Worm (Caenorhabditis elegans) whole organism, young adult: ENCODE results near the gene C38H2.3.

Experiments used
- B0261.1 ChIP-seq: sonication (generic microtip); optimal IDR thresholded peaks from 2 replicates; lab custom pipeline; 2016; ENCODE audit warnings: mild to moderate bottlenecking, missing genetic modification characterization, moderate library complexity, missing compliant biosample characterization
- F10E7.11 ChIP-seq: sonication (generic microtip); optimal IDR thresholded peaks from 2 replicates; lab custom pipeline; 2017; ENCODE audit warnings: mild to moderate bottlenecking, missing genetic modification characterization, moderate library complexity, missing compliant biosample characterization
- F22D6.2 ChIP-seq: sonication (generic microtip); optimal IDR thresholded peaks from 2 replicates; lab custom pipeline; 2016; ENCODE audit warnings: mild to moderate bottlenecking, missing genetic modification characterization, missing compliant biosample characterization
- F37B4.10 ChIP-seq: fragments of 200-800 bp; sonication (Bioruptor generic); IDR thresholded peaks from 2 replicates; pipeline ENCODE4 v1.3.6; 2022; ENCODE audit warnings: missing genetic modification characterization, missing compliant biosample characterization
- F39B2.1 ChIP-seq: fragments of 200-800 bp; sonication (Bioruptor generic); IDR thresholded peaks from 2 replicates; pipeline ENCODE4 v1.3.6; 2022; ENCODE audit warnings: missing genetic modification reagents, missing genetic modification characterization, missing compliant biosample characterization
- F49E8.2 ChIP-seq: sonication (generic microtip); optimal IDR thresholded peaks from 3 replicates; lab custom pipeline; 2017; ENCODE audit warnings: missing genetic modification characterization, mild to moderate bottlenecking, missing compliant biosample characterization, antibody characterized with exemption, moderate library complexity; ENCODE audit not compliant: insufficient read depth
- F57C9.4 ChIP-seq: sonication (generic microtip); optimal IDR thresholded peaks from 2 replicates; lab custom pipeline; 2017; ENCODE audit warnings: mild to moderate bottlenecking, missing genetic modification characterization, missing compliant biosample characterization
- K12H6.12 ChIP-seq: fragments of 200-800 bp; sonication (Bioruptor generic); optimal IDR thresholded peaks from 2 replicates; lab custom pipeline; 2018; ENCODE audit warnings: mild to moderate bottlenecking, missing genetic modification characterization, missing compliant biosample characterization
- T07F8.4 ChIP-seq: sonication (generic microtip); optimal IDR thresholded peaks from 2 replicates; lab custom pipeline; 2016; ENCODE audit warnings: mild to moderate bottlenecking, missing genetic modification characterization, moderate library complexity, missing compliant biosample characterization
- Y79H2A.3 ChIP-seq: fragments of 200-800 bp; sonication (Bioruptor generic); conservative IDR thresholded peaks from 2 replicates; pipeline ENCODE4 v1.3.6; 2022; ENCODE audit warnings: missing genetic modification reagents, missing genetic modification characterization, missing compliant biosample characterization
- atf-7 ChIP-seq: sonication (generic microtip); optimal IDR thresholded peaks from 2 replicates; lab custom pipeline; 2017; ENCODE audit warnings: mild to moderate bottlenecking, missing genetic modification characterization, missing compliant biosample characterization
- athp-1 ChIP-seq: sonication (generic microtip); optimal IDR thresholded peaks from 2 replicates; lab custom pipeline; 2017; ENCODE audit warnings: mild to moderate bottlenecking, missing genetic modification characterization, missing compliant biosample characterization
- cebp-1 ChIP-seq, 2 experiments: fragments of 200-800 bp in 1 of 2; sonication (Bioruptor generic) in 1 of 2; sonication (generic microtip) in 1 of 2; IDR thresholded peaks in 1 of 2; optimal IDR thresholded peaks in 1 of 2; 2 replicates each; pipeline versions ENCODE4 v1.3.6 to Lab custom; 2017 to 2022; ENCODE audit warnings: missing compliant biosample characterization in 2 of 2, missing genetic modification characterization in 2 of 2, mild to moderate bottlenecking in 1 of 2, missing genetic modification reagents in 1 of 2, moderate library complexity in 1 of 2
- ceh-100 ChIP-seq: fragments of 200-800 bp; sonication (Bioruptor generic); IDR thresholded peaks from 2 replicates; pipeline ENCODE4 v1.3.6; 2022; ENCODE audit warnings: missing genetic modification reagents, missing genetic modification characterization, missing compliant biosample characterization
- die-1 ChIP-seq: sonication (generic microtip); optimal IDR thresholded peaks from 2 replicates; lab custom pipeline; 2016; ENCODE audit warnings: missing genotype, mild to moderate bottlenecking, missing genetic modification characterization, missing compliant biosample characterization
- egl-44 ChIP-seq: fragments of 200-800 bp; sonication (Bioruptor generic); IDR thresholded peaks from 2 replicates; pipeline ENCODE4 v1.3.6; 2022; ENCODE audit warnings: missing genetic modification reagents, missing genetic modification characterization, missing compliant biosample characterization
- him-1 ChIP-seq: sonication (generic microtip); optimal IDR thresholded peaks from 2 replicates; lab custom pipeline; 2016; ENCODE audit warnings: missing genotype, missing genetic modification reagents, missing genetic modification characterization, missing compliant biosample characterization
- hlh-12 ChIP-seq: sonication (generic microtip); optimal IDR thresholded peaks from 2 replicates; lab custom pipeline; 2016; ENCODE audit warnings: missing genetic modification characterization, missing compliant biosample characterization
- hrde-1 ChIP-seq: sonication (generic microtip); optimal IDR thresholded peaks from 2 replicates; lab custom pipeline; 2016; ENCODE audit warnings: missing genetic modification characterization, mild to moderate bottlenecking, missing compliant biosample characterization, moderate library complexity, missing genotype, missing genetic modification reagents, borderline replicate concordance
- lin-26 ChIP-seq: fragments of 200-800 bp; sonication (Bioruptor generic); IDR thresholded peaks from 2 replicates; pipeline ENCODE4 v1.3.6; 2022; ENCODE audit warnings: missing genetic modification reagents, missing genetic modification characterization, missing compliant biosample characterization
- lir-1 ChIP-seq: fragments of 200-800 bp; sonication (Bioruptor generic); conservative IDR thresholded peaks from 2 replicates; pipeline ENCODE4 v1.3.6; 2022; ENCODE audit warnings: missing genetic modification reagents, missing genetic modification characterization, missing compliant biosample characterization
- lsl-1 ChIP-seq: fragments of 200-800 bp; sonication (Bioruptor generic); optimal IDR thresholded peaks from 2 replicates; lab custom pipeline; 2018; ENCODE audit warnings: mild to moderate bottlenecking, missing genetic modification characterization, moderate library complexity, missing compliant biosample characterization
- lsy-27 ChIP-seq: sonication (generic microtip); optimal IDR thresholded peaks from 2 replicates; lab custom pipeline; 2017; ENCODE audit warnings: missing genetic modification characterization, mild to moderate bottlenecking, missing compliant biosample characterization, antibody characterized with exemption, missing genotype, borderline replicate concordance; ENCODE audit not compliant: insufficient read depth
- madf-3 ChIP-seq: fragments of 200-800 bp; sonication (Bioruptor generic); IDR thresholded peaks from 2 replicates; pipeline ENCODE4 v1.3.6; 2022; ENCODE audit warnings: missing genetic modification reagents, missing genetic modification characterization, missing compliant biosample characterization
- madf-6 ChIP-seq: fragments of 200-800 bp; sonication (Bioruptor generic); IDR thresholded peaks from 2 replicates; pipeline ENCODE4 v1.3.6; 2022; ENCODE audit warnings: missing genetic modification reagents, missing genetic modification characterization, missing compliant biosample characterization
- nhr-27 ChIP-seq: fragments of 200-800 bp; sonication (Bioruptor generic); optimal IDR thresholded peaks from 2 replicates; lab custom pipeline; 2018; ENCODE audit warnings: mild to moderate bottlenecking, missing genetic modification characterization, moderate library complexity, missing compliant biosample characterization
- nhr-80 ChIP-seq: sonication (generic microtip); optimal IDR thresholded peaks from 2 replicates; lab custom pipeline; 2016; ENCODE audit warnings: missing genetic modification characterization, missing compliant biosample characterization
- rpc-1 ChIP-seq, 2 experiments: fragments of 150-350 bp in 1 of 2; sonication (generic microtip) in 1 of 2; optimal IDR thresholded peaks; 2 replicates each; lab custom pipeline; 2014 to 2018; ENCODE audit warnings: missing biosample characterization in 1 of 2, missing genetic modification characterization in 1 of 2, missing genetic modification reagents in 1 of 2, missing genotype in 1 of 2
- snpc-1.1 ChIP-seq: sonication (generic microtip); optimal IDR thresholded peaks from 2 replicates; lab custom pipeline; 2017; ENCODE audit warnings: missing genetic modification characterization, mild to moderate bottlenecking, missing compliant biosample characterization, antibody characterized with exemption, moderate library complexity, missing genotype, missing genetic modification reagents; ENCODE audit not compliant: insufficient read depth
- snpc-1.3 ChIP-seq: sonication (generic microtip); optimal IDR thresholded peaks from 2 replicates; lab custom pipeline; 2017; ENCODE audit warnings: missing genetic modification characterization, mild to moderate bottlenecking, missing compliant biosample characterization, antibody characterized with exemption, moderate library complexity, missing genotype, missing genetic modification reagents; ENCODE audit not compliant: insufficient read depth
- tbp1 ChIP-seq: fragments of 200-800 bp; sonication (Bioruptor generic); optimal IDR thresholded peaks from 2 replicates; lab custom pipeline; 2018; ENCODE audit warnings: mild to moderate bottlenecking, missing genetic modification characterization, missing compliant biosample characterization
- unc-130 ChIP-seq: sonication (generic microtip); optimal IDR thresholded peaks from 2 replicates; lab custom pipeline; 2016; ENCODE audit warnings: missing genetic modification reagents, missing genetic modification characterization, missing compliant biosample characterization
- zfh-2 ChIP-seq: fragments of 200-800 bp; sonication (Bioruptor generic); conservative IDR thresholded peaks from 2 replicates; pipeline ENCODE4 v1.3.6; 2022; ENCODE audit warnings: missing genetic modification reagents, missing genetic modification characterization, missing compliant biosample characterization
- ztf-18 ChIP-seq: sonication (generic microtip); optimal IDR thresholded peaks from 2 replicates; lab custom pipeline; 2016; ENCODE audit warnings: missing genotype, mild to moderate bottlenecking, missing genetic modification characterization, missing compliant biosample characterization
- ztf-26 ChIP-seq: sonication (generic microtip); optimal IDR thresholded peaks from 2 replicates; lab custom pipeline; 2017; ENCODE audit warnings: missing genetic modification characterization, missing compliant biosample characterization
- ztf-6 ChIP-seq: fragments of 200-800 bp; sonication (Bioruptor generic); IDR thresholded peaks from 2 replicates; pipeline ENCODE4 v1.3.6; 2022; ENCODE audit warnings: missing genetic modification reagents, missing genetic modification characterization, missing compliant biosample characterization

The C38H2.3 gene

DNA sequence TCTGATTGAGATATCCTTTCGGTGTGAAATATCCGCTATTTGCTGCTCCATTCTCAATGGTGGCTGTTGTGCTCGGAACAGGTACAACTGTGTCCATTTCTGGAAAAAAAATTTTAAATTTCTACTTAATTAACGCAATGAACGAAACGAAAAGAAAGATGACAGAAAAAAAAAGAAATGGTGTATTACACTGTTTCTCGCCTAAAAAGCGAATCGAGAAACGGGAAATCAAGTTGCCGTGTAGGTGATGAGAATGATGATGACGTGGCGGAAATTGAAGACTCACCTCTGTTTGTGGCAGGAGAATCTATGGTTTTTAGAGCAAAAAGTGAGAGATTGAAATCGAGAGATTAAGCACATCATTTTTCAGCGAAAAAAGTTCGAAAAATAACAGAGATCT, at the start of gene C38H2.3:
Gene C38H2.3, minus strand, starts transcription at position 101 of the 400 bp plus-strand sequence.
- TF ChIP-seq ztf-6 (GFP tag; lab: Robert Waterston, UW) (no peak), zfh-2 (no peak), ztf-18 (tag; lab: Kevin White, UChicago) (no peak), hrde-1 (tag; lab: Kevin White, UChicago) (no peak), T07F8.4 (no peak), F37B4.10 (GFP tag; lab: Robert Waterston, UW) (no peak), atf-7 (tag; lab: Kevin White, UChicago) (no peak), lir-1 (GFP tag; lab: Robert Waterston, UW) (no peak), snpc-1.1 (tag; lab: Kevin White, UChicago) (no peak), hlh-12 (tag; lab: Kevin White, UChicago) (no peak), F22D6.2 (tag; lab: Kevin White, UChicago) (no peak), K12H6.12 (tag; lab: Kevin White, UChicago) (no peak), F39B2.1 (GFP tag; lab: Robert Waterston, UW) (no peak)

DNA sequence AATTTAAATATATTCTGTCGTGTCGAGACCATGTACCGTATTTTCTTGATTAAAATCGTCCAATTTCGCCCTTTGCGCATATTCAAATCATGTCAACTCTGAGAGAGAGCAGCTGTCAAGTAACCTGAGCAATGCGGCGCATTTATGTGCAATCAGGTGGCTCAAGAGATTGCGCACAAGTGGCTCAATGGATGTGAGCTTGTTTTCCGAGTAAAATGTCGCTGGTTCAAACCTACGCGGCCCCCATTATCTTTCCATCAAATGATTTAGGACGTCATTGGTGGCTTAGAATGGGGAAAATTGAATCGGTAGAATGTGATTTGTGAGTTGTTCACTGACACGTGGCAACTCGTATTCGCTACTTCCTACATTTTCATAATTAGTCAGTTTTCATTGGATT, 45.7 kb upstream of the C38H2.3 start:
- 0 out of 2 replicates have a peak, but pooled peaks have one; percentile 29 for TF ChIP-seq madf-6
- TF ChIP-seq egl-44 (GFP tag; lab: Robert Waterston, UW): no peak
- no peak for TF ChIP-seq cebp-1 (GFP tag; IDR thresholded peaks at IDR 0.05; lab: Robert Waterston, UW)
- no peak for TF ChIP-seq cebp-1 (tag; optimal IDR thresholded peaks at IDR 0.05; lab: Kevin White, UChicago)
- TF ChIP-seq nhr-80: no peak
- TF ChIP-seq nhr-27 (tag; lab: Kevin White, UChicago): no peak
- no peak for TF ChIP-seq unc-130 (GFP tag; lab: Kevin White, UChicago)
- no peak for TF ChIP-seq snpc-1.3 (tag; lab: Kevin White, UChicago)
- TF ChIP-seq F57C9.4 (tag; lab: Kevin White, UChicago): no peak
- peak; percentile 48 for TF ChIP-seq rpc-1 (optimal IDR thresholded peaks at IDR 0.05; lab: Kevin White, UChicago)
- peak; percentile 68 for TF ChIP-seq rpc-1 (tag; optimal IDR thresholded peaks at IDR 0.05; lab: Kevin White, UChicago)
- 0 out of 2 replicates have a peak, but pooled peaks have one; percentile 49 for TF ChIP-seq lin-26
- no peak for TF ChIP-seq him-1 (tag; lab: Kevin White, UChicago)
- TF ChIP-seq tbp1 (GFP tag; lab: Kevin White, UChicago): peak; percentile 82
- peak; percentile 27 for TF ChIP-seq die-1 (tag; lab: Kevin White, UChicago)
- peak; percentile 28; the same call in 1 of the 2 replicates for TF ChIP-seq ceh-100 (GFP tag; lab: Robert Waterston, UW)
- TF ChIP-seq madf-3 (GFP tag; lab: Robert Waterston, UW): 0 out of 2 replicates have a peak, but pooled peaks have one; percentile 24
- peak; percentile 57 for TF ChIP-seq B0261.1 (tag; lab: Kevin White, UChicago)
- no peak for TF ChIP-seq athp-1
- peak; percentile 17 for TF ChIP-seq F49E8.2
- TF ChIP-seq ztf-26 (tag; lab: Kevin White, UChicago): no peak
- no peak for TF ChIP-seq lsy-27 (tag; lab: Kevin White, UChicago)
- peak; percentile 25 for TF ChIP-seq lsl-1
- TF ChIP-seq F10E7.11 (tag; lab: Kevin White, UChicago): no peak
- no peak for TF ChIP-seq Y79H2A.3 (GFP tag; lab: Robert Waterston, UW)
